Worm (Caenorhabditis elegans): ENCODE measurements around the gene cox-18.

ce11 chrIV:1127852-1128251, 30.6 kb downstream of the cox-18 start:
- TF ChIP-seq egl-27 (tag; optimal IDR thresholded peaks at IDR 0.05) (no peak), nhr-11 (tag; optimal IDR thresholded peaks at IDR 0.05) (no peak), unc-62 (GFP tag; optimal IDR thresholded peaks at IDR 0.05) (no peak), snpc-4 (tag; optimal IDR thresholded peaks at IDR 0.05) (no peak), nhr-76 (tag; optimal IDR thresholded peaks at IDR 0.05) (no peak), elt-2 (tag; optimal IDR thresholded peaks at IDR 0.05) (no peak), fos-1 (tag; optimal IDR thresholded peaks at IDR 0.05) (no peak), nhr-23 (tag; optimal IDR thresholded peaks at IDR 0.05) (no peak)
